Fruit fly (Drosophila melanogaster): Measurements from ENCODE around the gene Ir94c.

Gene Ir94c

dm6 chr3R:22072553-22072952 is 46.7 kb downstream of the Ir94c start:
- TF ChIP-seq Clk (GFP tag; optimal IDR thresholded peaks at IDR 0.05) (no peak), CG7101 (tag; optimal IDR thresholded peaks at IDR 0.05) (no peak), kay (GFP tag; ENCODE audit: borderline replicate concordance) (peak; percentile 72)

- TF ChIP-seq CG12768 (GFP tag; optimal IDR thresholded peaks at IDR 0.05) (no peak), bab1 (GFP tag; optimal IDR thresholded peaks at IDR 0.05) (no peak), Crg-1 (GFP tag; optimal IDR thresholded peaks at IDR 0.05) (no peak), CG5204 (GFP tag; optimal IDR thresholded peaks at IDR 0.05) (no peak), CG7045 (GFP tag; optimal IDR thresholded peaks at IDR 0.05) (no peak), kay (GFP tag; ENCODE audit: borderline replicate concordance) (no peak), Hr96 (GFP tag; optimal IDR thresholded peaks at IDR 0.05) (no peak), cnc (optimal IDR thresholded peaks at IDR 0.05) (no peak), CG11617 (GFP tag; optimal IDR thresholded peaks at IDR 0.05) (no peak), CG14711 (tag; optimal IDR thresholded peaks at IDR 0.05) (no peak), tj (GFP tag; optimal IDR thresholded peaks at IDR 0.05) (no peak), ovo (GFP tag; optimal IDR thresholded peaks at IDR 0.05) (no peak), Clk (GFP tag; optimal IDR thresholded peaks at IDR 0.05) (no peak), CG1620 (GFP tag; optimal IDR thresholded peaks at IDR 0.05) (no peak), cic (GFP tag; optimal IDR thresholded peaks at IDR 0.05) (no peak), CG7101 (tag; optimal IDR thresholded peaks at IDR 0.05) (no peak)
Observed at dm6 chr3R:22071628-22072027, 47.6 kb downstream of the Ir94c start.
